Fruit fly (Drosophila melanogaster): ENCODE measurements around the gene CheB74a.

Gene CheB74a

dm6 chr3L:17740471-17740870 is 20.8 kb upstream of the CheB74a start, which contains the start of gene CG7460:
CG7460 (plus strand) TSS chr3L:17740540.
- TF ChIP-seq lola (GFP tag; optimal IDR thresholded peaks at IDR 0.05) (no peak), CrebA (GFP tag; optimal IDR thresholded peaks at IDR 0.05; ENCODE audit: borderline replicate concordance) (peak; percentile 5), br (GFP tag; optimal IDR thresholded peaks at IDR 0.05) (no peak), ey (GFP tag; optimal IDR thresholded peaks at IDR 0.05) (no peak), Abd-B (GFP tag; optimal IDR thresholded peaks at IDR 0.05) (no peak)

- TF ChIP-seq Myc (optimal IDR thresholded peaks at IDR 0.05) (peak; percentile 35), N (GFP tag; optimal IDR thresholded peaks at IDR 0.05) (peak; percentile 27), br (GFP tag; optimal IDR thresholded peaks at IDR 0.05) (no peak), usp (GFP tag; optimal IDR thresholded peaks at IDR 0.05) (no peak)
Measured at dm6 chr3L:17739627-17740026, 20.0 kb upstream of the CheB74a start.

dm6 chr3L:17729278-17729677 is 9.6 kb upstream of the CheB74a start, which contains the start of gene CG6052:
CG6052 (minus strand) TSS chr3L:17729378.
- no peak for TF ChIP-seq Hnf4 (GFP tag; optimal IDR thresholded peaks at IDR 0.05)
- TF ChIP-seq sage (GFP tag; optimal IDR thresholded peaks at IDR 0.05), result no peak
- no peak for TF ChIP-seq woc (GFP tag; optimal IDR thresholded peaks at IDR 0.05)
- TF ChIP-seq dmrt93B (GFP tag; optimal IDR thresholded peaks at IDR 0.05), result no peak
- no peak for TF ChIP-seq tai (GFP tag; optimal IDR thresholded peaks at IDR 0.05)
- no peak for TF ChIP-seq CG32264 (GFP tag; optimal IDR thresholded peaks at IDR 0.05)
- TF ChIP-seq usp (GFP tag; optimal IDR thresholded peaks at IDR 0.05), result no peak
- no peak for TF ChIP-seq Hr78 (GFP tag; optimal IDR thresholded peaks at IDR 0.05)
- no peak for TF ChIP-seq HLH106 (tag; optimal IDR thresholded peaks at IDR 0.05)
- no peak for TF ChIP-seq pan (optimal IDR thresholded peaks at IDR 0.05)
- no peak for TF ChIP-seq dsf (GFP tag; optimal IDR thresholded peaks at IDR 0.05; ENCODE audit: borderline replicate concordance)
- TF ChIP-seq GATAd (GFP tag; optimal IDR thresholded peaks at IDR 0.05), result no peak

dm6 chr3L:17689579-17690191 is 30.0 kb downstream of the CheB74a start, which contains the start of gene Ccn:
Ccn (plus strand) TSS chr3L:17690015.
- no peak for TF ChIP-seq Vsx2 (GFP tag; optimal IDR thresholded peaks at IDR 0.05; ENCODE audit: partially characterized antibody)
- TF ChIP-seq dmrt93B (GFP tag; optimal IDR thresholded peaks at IDR 0.05), result no peak
- TF ChIP-seq Hr83 (GFP tag; optimal IDR thresholded peaks at IDR 0.05; ENCODE audit: poor library complexity, severe bottlenecking), result no peak
- no peak for TF ChIP-seq pan (optimal IDR thresholded peaks at IDR 0.05)

dm6 chr3L:17671768-17672167 is 47.9 kb downstream of the CheB74a start:
- no peak for TF ChIP-seq dmrt93B (GFP tag; optimal IDR thresholded peaks at IDR 0.05)
- no peak for TF ChIP-seq sage (GFP tag; optimal IDR thresholded peaks at IDR 0.05)
- TF ChIP-seq Dif (GFP tag; optimal IDR thresholded peaks at IDR 0.05; ENCODE audit: partially characterized antibody), result no peak
- TF ChIP-seq Hr78 (GFP tag; optimal IDR thresholded peaks at IDR 0.05), result no peak
- TF ChIP-seq CG9705 (GFP tag; optimal IDR thresholded peaks at IDR 0.05), result no peak
- no peak for TF ChIP-seq dsf (GFP tag; optimal IDR thresholded peaks at IDR 0.05; ENCODE audit: borderline replicate concordance)
- no peak for TF ChIP-seq Hr83 (GFP tag; optimal IDR thresholded peaks at IDR 0.05; ENCODE audit: poor library complexity, severe bottlenecking)
- TF ChIP-seq brk (GFP tag; optimal IDR thresholded peaks at IDR 0.05), result no peak
- TF ChIP-seq CG32264 (GFP tag; optimal IDR thresholded peaks at IDR 0.05), result no peak
- TF ChIP-seq HLH106 (tag; optimal IDR thresholded peaks at IDR 0.05), result no peak
- TF ChIP-seq fru (GFP tag; optimal IDR thresholded peaks at IDR 0.05), result no peak
- no peak for TF ChIP-seq woc (GFP tag; optimal IDR thresholded peaks at IDR 0.05)
- TF ChIP-seq jim (GFP tag; optimal IDR thresholded peaks at IDR 0.05), result no peak
- TF ChIP-seq br (GFP tag; optimal IDR thresholded peaks at IDR 0.05), result no peak
- TF ChIP-seq OdsH (GFP tag; optimal IDR thresholded peaks at IDR 0.05), result no peak
- TF ChIP-seq Abd-B (GFP tag; optimal IDR thresholded peaks at IDR 0.05), result no peak
- TF ChIP-seq Jra (GFP tag; optimal IDR thresholded peaks at IDR 0.05), result no peak
- no peak for TF ChIP-seq N (GFP tag; optimal IDR thresholded peaks at IDR 0.05)
- TF ChIP-seq pan (optimal IDR thresholded peaks at IDR 0.05), result no peak

dm6 chr3L:17671322-17671721 is 48.3 kb downstream of the CheB74a start, which contains the start of gene CG34251:
CG34251 (plus strand) TSS chr3L:17671622.
- TF ChIP-seq HLH106 (tag; optimal IDR thresholded peaks at IDR 0.05) (no peak), rgr (GFP tag; optimal IDR thresholded peaks at IDR 0.05) (no peak), Dif (GFP tag; optimal IDR thresholded peaks at IDR 0.05; ENCODE audit: partially characterized antibody) (no peak), Rel (GFP tag; optimal IDR thresholded peaks at IDR 0.05) (no peak), Rel (tag; optimal IDR thresholded peaks at IDR 0.05) (no peak), h (GFP tag; optimal IDR thresholded peaks at IDR 0.05) (no peak), Vsx2 (GFP tag; optimal IDR thresholded peaks at IDR 0.05; ENCODE audit: partially characterized antibody) (no peak), woc (GFP tag; optimal IDR thresholded peaks at IDR 0.05) (no peak), pan (optimal IDR thresholded peaks at IDR 0.05) (no peak), br (GFP tag; optimal IDR thresholded peaks at IDR 0.05) (no peak), ey (GFP tag; optimal IDR thresholded peaks at IDR 0.05) (no peak), dl (GFP tag; optimal IDR thresholded peaks at IDR 0.05; ENCODE audit: insufficient read depth in 1 of 2, partially characterized antibody in 2 of 2) (no peak), fru (GFP tag; optimal IDR thresholded peaks at IDR 0.05) (no peak), psq (GFP tag; optimal IDR thresholded peaks at IDR 0.05) (no peak), Hr83 (GFP tag; optimal IDR thresholded peaks at IDR 0.05; ENCODE audit: poor library complexity, severe bottlenecking) (no peak), usp (GFP tag; optimal IDR thresholded peaks at IDR 0.05) (no peak)

All from whole organism, wandering third instar larva.